Worm (Caenorhabditis elegans): ENCODE measurements around the gene cdk-11.1.

The cdk-11.1 gene

ce11 chrII:7707383-7707782 is 8.3 kb downstream of the cdk-11.1 start, which contains the start of gene luc-7L:
Gene luc-7L (minus strand): TSS chrII:7707483.
- TF ChIP-seq F26F4.8 (GFP tag; conservative IDR thresholded peaks at IDR 0.05), result no peak

ce11 chrII:7708540-7708939 is 9.5 kb downstream of the cdk-11.1 start, which contains the start of gene B0495.9:
Gene B0495.9 (minus strand): TSS chrII:7708710.
- TF ChIP-seq dpl-1 (GFP tag; optimal IDR thresholded peaks at IDR 0.05), result peak; percentile 43
- peak; percentile 43 for TF ChIP-seq hlh-11 (tag; optimal IDR thresholded peaks at IDR 0.05)
- peak; percentile 49 for TF ChIP-seq mep-1 (tag; optimal IDR thresholded peaks at IDR 0.05)
- TF ChIP-seq tra-1 (GFP tag; IDR thresholded peaks at IDR 0.05), result 0 out of 2 replicates have a peak, but pooled peaks have one; percentile 19
- TF ChIP-seq dmd-6 (GFP tag; IDR thresholded peaks at IDR 0.05), result peak; percentile 33; the same call in 1 of the 2 replicates
- TF ChIP-seq nhr-41 (GFP tag; IDR thresholded peaks at IDR 0.05), result 0 out of 2 replicates have a peak, but pooled peaks have one; percentile 7
- peak; percentile 48 for TF ChIP-seq spr-1 (tag; optimal IDR thresholded peaks at IDR 0.05)
- no peak for TF ChIP-seq ceh-62 (tag; optimal IDR thresholded peaks at IDR 0.05)
- TF ChIP-seq lim-7 (GFP tag; IDR thresholded peaks at IDR 0.05), result peak; percentile 71
- TF ChIP-seq T26A8.4 (GFP tag; IDR thresholded peaks at IDR 0.05), result peak; percentile 47; the same call in 1 of the 2 replicates
- no peak for TF ChIP-seq F44E2.7 (GFP tag; IDR thresholded peaks at IDR 0.05)
- TF ChIP-seq hif-1 (tag; optimal IDR thresholded peaks at IDR 0.05), result peak in 1 of 2 experiments; percentile 49
- peak; percentile 68 for TF ChIP-seq lin-38 (GFP tag; IDR thresholded peaks at IDR 0.05)
- no peak for TF ChIP-seq lin-29 (GFP tag; IDR thresholded peaks at IDR 0.05)
- peak; percentile 51; the same call in 1 of the 2 replicates for TF ChIP-seq ctbp-1 (GFP tag; IDR thresholded peaks at IDR 0.05)
- TF ChIP-seq unc-62 (GFP tag; optimal IDR thresholded peaks at IDR 0.05 in 1 of 2), result peak in 1 of 2 experiments; percentile 21
- TF ChIP-seq unc-62 (tag; optimal IDR thresholded peaks at IDR 0.05), result no peak
- no peak for TF ChIP-seq ztf-11 (tag; optimal IDR thresholded peaks at IDR 0.05)
- no peak for TF ChIP-seq madf-9 (GFP tag; conservative IDR thresholded peaks at IDR 0.05)
- no peak for TF ChIP-seq nhr-76 (tag; optimal IDR thresholded peaks at IDR 0.05)
- peak; percentile 62; the same call in 1 of the 2 replicates for TF ChIP-seq vab-7 (GFP tag; IDR thresholded peaks at IDR 0.05)
- peak; percentile 41 for TF ChIP-seq mxl-3 (GFP tag; optimal IDR thresholded peaks at IDR 0.05)
- TF ChIP-seq dmd-9 (GFP tag; IDR thresholded peaks at IDR 0.05), result 0 out of 2 replicates have a peak, but pooled peaks have one; percentile 17
- TF ChIP-seq mes-2 (tag; optimal IDR thresholded peaks at IDR 0.05; ENCODE audit: poor library complexity, severe bottlenecking), result peak; percentile 92
- no peak for TF ChIP-seq spr-3 (GFP tag; optimal IDR thresholded peaks at IDR 0.05)
- TF ChIP-seq rbr-2 (tag; optimal IDR thresholded peaks at IDR 0.05), result peak; percentile 37
- peak; percentile 61; the same call in 1 of the 2 replicates for TF ChIP-seq hmg-1.1 (GFP tag; IDR thresholded peaks at IDR 0.05)
- no peak for TF ChIP-seq arid-1 (GFP tag; conservative IDR thresholded peaks at IDR 0.05)
- peak; percentile 28 for TF ChIP-seq nhr-28 (tag; optimal IDR thresholded peaks at IDR 0.05)
- 0 out of 2 replicates have a peak, but pooled peaks have one; percentile 15 for TF ChIP-seq php-3 (GFP tag; IDR thresholded peaks at IDR 0.05)
- peak in 1 of 2 experiments; percentile 52 for TF ChIP-seq lsy-2 (tag; optimal IDR thresholded peaks at IDR 0.05)
- TF ChIP-seq unc-130 (GFP tag; optimal IDR thresholded peaks at IDR 0.05), result peak; percentile 65
- TF ChIP-seq nhr-6 (tag; optimal IDR thresholded peaks at IDR 0.05), result peak; percentile 21

- TF ChIP-seq daf-12 (tag; optimal IDR thresholded peaks at IDR 0.05) (no peak), nhr-28 (tag; optimal IDR thresholded peaks at IDR 0.05) (no peak), nhr-77 (tag; optimal IDR thresholded peaks at IDR 0.05) (no peak), nhr-76 (tag; optimal IDR thresholded peaks at IDR 0.05) (no peak)
Measured at ce11 chrII:7709301-7709754, 10.3 kb downstream of the cdk-11.1 start, which contains the start of gene sre-1. Gene sre-1 (plus strand): TSS chrII:7709704.
